Fruit fly (Drosophila melanogaster) whole organism, wandering third instar larva: ENCODE data around the gene CG12057.

Experiments used
- Abd-B ChIP-seq: fragments of >200 bp; optimal IDR thresholded peaks from 2 replicates; lab custom pipeline; 2017; ENCODE audit warnings: missing biosample characterization, missing genetic modification characterization
- CG32264 ChIP-seq: fragments of 200-800 bp; sonication (Bioruptor generic); optimal IDR thresholded peaks from 2 replicates; lab custom pipeline; 2016; ENCODE audit warnings: missing biosample characterization, missing genetic modification characterization
- CG9705 ChIP-seq: fragments of 200-800 bp; sonication (Bioruptor generic); optimal IDR thresholded peaks from 2 replicates; lab custom pipeline; 2018; ENCODE audit warnings: missing biosample characterization, mild to moderate bottlenecking, missing genetic modification characterization
- CrebA ChIP-seq: fragments of 200-800 bp; sonication (Bioruptor generic); optimal IDR thresholded peaks from 2 replicates; lab custom pipeline; 2016; ENCODE audit warnings: missing biosample characterization, mild to moderate bottlenecking, missing genetic modification characterization, borderline replicate concordance
- Dfd ChIP-seq: fragments of >200 bp; optimal IDR thresholded peaks from 2 replicates; lab custom pipeline; 2017; ENCODE audit warnings: missing biosample characterization, missing genetic modification characterization
- Dif ChIP-seq: fragments of 200-275, 200-300 bp; sonication (Bioruptor generic); optimal IDR thresholded peaks from 2 replicates; lab custom pipeline; 2018; ENCODE audit warnings: missing biosample characterization, missing genetic modification characterization; ENCODE audit not compliant: partially characterized antibody
- GATAd ChIP-seq: sonication (Bioruptor generic); optimal IDR thresholded peaks from 2 replicates; lab custom pipeline; 2016; ENCODE audit warnings: missing biosample characterization, missing genetic modification characterization
- HLH106 ChIP-seq: fragments of 200-800 bp; optimal IDR thresholded peaks from 3 replicates; lab custom pipeline; 2019; ENCODE audit warnings: missing biosample characterization, mild to moderate bottlenecking, missing genetic modification characterization, moderate library complexity
- Hnf4 ChIP-seq: fragments of 200-800 bp; sonication (Bioruptor generic); optimal IDR thresholded peaks from 2 replicates; lab custom pipeline; 2016; ENCODE audit warnings: missing biosample characterization, mild to moderate bottlenecking, missing genetic modification characterization
- Hr78 ChIP-seq: fragments of >200 bp; optimal IDR thresholded peaks from 2 replicates; lab custom pipeline; 2017; ENCODE audit warnings: missing biosample characterization, missing genetic modification characterization
- Hr83 ChIP-seq: fragments of 200-300 bp; sonication (Bioruptor generic); optimal IDR thresholded peaks from 2 replicates; lab custom pipeline; 2016; ENCODE audit warnings: missing biosample characterization, mild to moderate bottlenecking, missing genetic modification characterization, moderate library complexity; ENCODE audit not compliant: poor library complexity, severe bottlenecking
- Jra ChIP-seq: sonication (Bioruptor generic); optimal IDR thresholded peaks from 2 replicates; lab custom pipeline; 2016; ENCODE audit warnings: missing biosample characterization, missing genetic modification characterization
- Mio ChIP-seq: sonication (Bioruptor generic); optimal IDR thresholded peaks from 2 replicates; lab custom pipeline; 2016; ENCODE audit warnings: missing biosample characterization, missing genetic modification characterization
- Myc ChIP-seq: fragments of >200 bp; optimal IDR thresholded peaks from 2 replicates; lab custom pipeline; 2017
- N ChIP-seq: fragments of >200 bp; optimal IDR thresholded peaks from 2 replicates; lab custom pipeline; 2018; ENCODE audit warnings: missing biosample characterization, missing external identifiers, missing genetic modification characterization
- OdsH ChIP-seq: fragments of 200-800 bp; sonication (Bioruptor generic); optimal IDR thresholded peaks from 2 replicates; lab custom pipeline; 2016; ENCODE audit warnings: missing biosample characterization, mild to moderate bottlenecking, missing genetic modification characterization
- Rel ChIP-seq, 2 experiments: fragments of 200-800 bp; sonication (Bioruptor generic) in 1 of 2; optimal IDR thresholded peaks; 2 replicates in 1 of 2; 3 replicates in 1 of 2; lab custom pipeline; 2016 to 2019; ENCODE audit warnings: mild to moderate bottlenecking in 2 of 2, missing biosample characterization in 2 of 2, missing genetic modification characterization in 2 of 2, moderate library complexity in 1 of 2
- Sp1 ChIP-seq: fragments of 200-800 bp; sonication (Bioruptor generic); optimal IDR thresholded peaks from 3 replicates; lab custom pipeline; 2019; ENCODE audit warnings: missing biosample characterization, mild to moderate bottlenecking, missing genetic modification characterization, moderate library complexity
- Vsx2 ChIP-seq: fragments of 200-300, 225-300 bp; sonication (Bioruptor generic); optimal IDR thresholded peaks from 2 replicates; lab custom pipeline; 2018; ENCODE audit warnings: missing biosample characterization, missing genetic modification characterization; ENCODE audit not compliant: partially characterized antibody
- br ChIP-seq: fragments of 200-800 bp; sonication (Bioruptor generic); optimal IDR thresholded peaks from 2 replicates; lab custom pipeline; 2016; ENCODE audit warnings: missing biosample characterization, missing genetic modification characterization
- brk ChIP-seq: fragments of 200-800 bp; sonication (Bioruptor generic); optimal IDR thresholded peaks from 2 replicates; lab custom pipeline; 2016; ENCODE audit warnings: missing biosample characterization, mild to moderate bottlenecking, missing genetic modification characterization
- dl ChIP-seq, 2 experiments: fragments of 175-275, 200-275 bp in 1 of 2; fragments of 200-275 bp in 1 of 2; sonication (Bioruptor generic); optimal IDR thresholded peaks; lab custom pipeline; 2018; ENCODE audit warnings: mild to moderate bottlenecking in 2 of 2, missing biosample characterization in 2 of 2, missing genetic modification characterization in 2 of 2, moderate library complexity in 2 of 2; ENCODE audit not compliant: partially characterized antibody in 2 of 2, insufficient read depth in 1 of 2
- dmrt93B ChIP-seq: fragments of 200-800 bp; sonication (Bioruptor generic); optimal IDR thresholded peaks from 2 replicates; lab custom pipeline; 2018; ENCODE audit warnings: missing biosample characterization, mild to moderate bottlenecking, missing genetic modification characterization
- dsf ChIP-seq: sonication (Bioruptor generic); optimal IDR thresholded peaks from 2 replicates; lab custom pipeline; 2016; ENCODE audit warnings: missing biosample characterization, missing genetic modification characterization, borderline replicate concordance
- ey ChIP-seq: fragments of 200-800 bp; sonication (Bioruptor generic); optimal IDR thresholded peaks from 2 replicates; lab custom pipeline; 2016; ENCODE audit warnings: missing biosample characterization, missing genetic modification characterization
- foxo ChIP-seq, 2 experiments: fragments of 200-800 bp; sonication (Bioruptor generic); optimal IDR thresholded peaks; 2 replicates in 1 of 2; 3 replicates in 1 of 2; lab custom pipeline; 2016 to 2017; ENCODE audit warnings: missing biosample characterization in 2 of 2, missing genetic modification characterization in 2 of 2
- fru ChIP-seq: fragments of 200-800 bp; sonication (Bioruptor generic); optimal IDR thresholded peaks from 3 replicates; lab custom pipeline; 2016; ENCODE audit warnings: missing biosample characterization, mild to moderate bottlenecking, missing genetic modification characterization
- h ChIP-seq: fragments of 200-800 bp; sonication (Bioruptor generic); optimal IDR thresholded peaks from 3 replicates; lab custom pipeline; 2016; ENCODE audit warnings: missing biosample characterization, mild to moderate bottlenecking, missing genetic modification characterization
- lola ChIP-seq: fragments of >200 bp; optimal IDR thresholded peaks from 2 replicates; lab custom pipeline; 2017; ENCODE audit warnings: missing biosample characterization, missing genetic modification characterization
- pan ChIP-seq: fragments of >200 bp; optimal IDR thresholded peaks from 2 replicates; lab custom pipeline; 2017
- psq ChIP-seq: fragments of 200-800 bp; sonication (Bioruptor generic); optimal IDR thresholded peaks from 3 replicates; lab custom pipeline; 2017; ENCODE audit warnings: missing biosample characterization, mild to moderate bottlenecking, missing genetic modification characterization, moderate library complexity
- rgr ChIP-seq: fragments of 200-800 bp; sonication (Bioruptor generic); optimal IDR thresholded peaks from 3 replicates; lab custom pipeline; 2016; ENCODE audit warnings: missing biosample characterization, mild to moderate bottlenecking, missing genetic modification characterization
- sage ChIP-seq: fragments of 200-800 bp; sonication (Bioruptor generic); optimal IDR thresholded peaks from 2 replicates; lab custom pipeline; 2016; ENCODE audit warnings: missing biosample characterization, mild to moderate bottlenecking, missing genetic modification characterization
- sv ChIP-seq: fragments of 200-800 bp; sonication (Bioruptor generic); optimal IDR thresholded peaks from 3 replicates; lab custom pipeline; 2016; ENCODE audit warnings: missing biosample characterization, missing genetic modification characterization
- tai ChIP-seq: sonication (Bioruptor generic); optimal IDR thresholded peaks from 2 replicates; lab custom pipeline; 2016; ENCODE audit warnings: missing biosample characterization, missing genetic modification characterization
- usp ChIP-seq: fragments of >200 bp; optimal IDR thresholded peaks from 2 replicates; lab custom pipeline; 2017; ENCODE audit warnings: missing biosample characterization, missing genetic modification characterization
- woc ChIP-seq: sonication (Bioruptor generic); optimal IDR thresholded peaks from 2 replicates; lab custom pipeline; 2016; ENCODE audit warnings: missing biosample characterization, mild to moderate bottlenecking, missing genetic modification characterization

CG12057 gene

dm6 chrX:9191357-9191756 lies at the start of gene CG12057:
Gene CG12057 (plus strand): TSS chrX:9191657.
- TF ChIP-seq OdsH (GFP tag; lab: Kevin White, UChicago), result no peak
- no peak for TF ChIP-seq Dif (GFP tag; lab: Kevin White, UChicago)
- TF ChIP-seq Hnf4 (GFP tag; lab: Kevin White, UChicago), result no peak
- TF ChIP-seq dsf, result no peak
- TF ChIP-seq sv (GFP tag; lab: Kevin White, UChicago), result no peak
- TF ChIP-seq Dfd (GFP tag; lab: Kevin White, UChicago), result no peak
- no peak for TF ChIP-seq tai (GFP tag; lab: Kevin White, UChicago)
- no peak for TF ChIP-seq foxo (GFP tag; optimal IDR thresholded peaks at IDR 0.05; lab: Kevin White, UChicago)
- TF ChIP-seq rgr (GFP tag; lab: Kevin White, UChicago), result no peak
- no peak for TF ChIP-seq Hr83 (GFP tag; lab: Kevin White, UChicago)
- no peak for TF ChIP-seq Vsx2 (GFP tag; lab: Kevin White, UChicago)
- TF ChIP-seq br (GFP tag; lab: Kevin White, UChicago), result no peak
- no peak for TF ChIP-seq CG32264 (GFP tag; lab: Kevin White, UChicago)
- no peak for TF ChIP-seq Jra (GFP tag; lab: Kevin White, UChicago)
- TF ChIP-seq CrebA (GFP tag; lab: Kevin White, UChicago), result no peak
- no peak for TF ChIP-seq Rel (GFP tag; optimal IDR thresholded peaks at IDR 0.05; lab: Kevin White, UChicago)
- no peak for TF ChIP-seq Rel (tag; optimal IDR thresholded peaks at IDR 0.05; lab: Kevin White, UChicago)
- TF ChIP-seq fru (GFP tag; lab: Kevin White, UChicago), result no peak

dm6 chrX:9142224-9142802 lies 49.1 kb upstream of the CG12057 start, which contains the start of gene CG7065:
Gene CG7065 (plus strand): TSS chrX:9142493.
- TF ChIP-seq woc (GFP tag; lab: Kevin White, UChicago), result peak; percentile 12
- TF ChIP-seq Mio (GFP tag; lab: Kevin White, UChicago), result no peak
- TF ChIP-seq br (GFP tag; lab: Kevin White, UChicago), result no peak

dm6 chrX:9148989-9149522 lies 42.4 kb upstream of the CG12057 start, which contains the start of the genes fh and Bap111:
Gene fh (minus strand): TSS chrX:9149071.
Gene Bap111 (plus strand): TSS chrX:9149309.
- TF ChIP-seq Dfd (GFP tag; lab: Kevin White, UChicago), result peak; percentile 48
- TF ChIP-seq CG9705 (GFP tag; lab: Kevin White, UChicago), result no peak
- peak; percentile 6 for TF ChIP-seq h
- peak; percentile 13 for TF ChIP-seq Myc
- TF ChIP-seq N (GFP tag; lab: Kevin White, UChicago), result no peak

dm6 chrX:9152127-9152598 lies 39.3 kb upstream of the CG12057 start:
- TF ChIP-seq sage (no peak), Vsx2 (GFP tag; lab: Kevin White, UChicago) (no peak), ey (GFP tag; lab: Kevin White, UChicago) (peak; percentile 9), Myc (no peak), Mio (GFP tag; lab: Kevin White, UChicago) (no peak), Abd-B (GFP tag; lab: Kevin White, UChicago) (no peak), CrebA (GFP tag; lab: Kevin White, UChicago) (no peak), Sp1 (peak; percentile 51), h (peak; percentile 61), psq (peak; percentile 41), sv (GFP tag; lab: Kevin White, UChicago) (peak; percentile 24), Dfd (GFP tag; lab: Kevin White, UChicago) (no peak), Hnf4 (GFP tag; lab: Kevin White, UChicago) (no peak), brk (GFP tag; lab: Kevin White, UChicago) (no peak), lola (GFP tag; lab: Kevin White, UChicago) (no peak), pan (lab: Kevin White, UChicago) (no peak), foxo (GFP tag; optimal IDR thresholded peaks at IDR 0.05; lab: Kevin White, UChicago) (peak in 1 of 2 experiments; percentile 54), dmrt93B (GFP tag; lab: Kevin White, UChicago) (no peak), Hr83 (GFP tag; lab: Kevin White, UChicago) (peak; percentile 84), woc (GFP tag; lab: Kevin White, UChicago) (peak; percentile 48), Jra (GFP tag; lab: Kevin White, UChicago) (peak; percentile 47), br (GFP tag; lab: Kevin White, UChicago) (no peak), GATAd (GFP tag; lab: Kevin White, UChicago) (no peak), HLH106 (tag; lab: Kevin White, UChicago) (peak; percentile 42), dl (GFP tag; optimal IDR thresholded peaks at IDR 0.05; lab: Kevin White, UChicago; ENCODE audit: insufficient read depth in 1 of 2, partially characterized antibody in 2 of 2) (peak in 1 of 2 experiments; percentile 41), CG9705 (GFP tag; lab: Kevin White, UChicago) (no peak), tai (GFP tag; lab: Kevin White, UChicago) (no peak), N (GFP tag; lab: Kevin White, UChicago) (peak; percentile 65), usp (GFP tag; lab: Kevin White, UChicago) (no peak), fru (GFP tag; lab: Kevin White, UChicago) (peak; percentile 65), Rel (GFP tag; optimal IDR thresholded peaks at IDR 0.05; lab: Kevin White, UChicago) (peak; percentile 42), Rel (tag; optimal IDR thresholded peaks at IDR 0.05; lab: Kevin White, UChicago) (peak; percentile 69), CG32264 (GFP tag; lab: Kevin White, UChicago) (no peak), dsf (no peak), Hr78 (GFP tag; lab: Kevin White, UChicago) (no peak), Dif (GFP tag; lab: Kevin White, UChicago) (no peak), rgr (GFP tag; lab: Kevin White, UChicago) (peak; percentile 52)
